Worm (Caenorhabditis elegans) whole organism, midembryonic: ENCODE data around the gene clec-150.

Experiments
- T22C8.4 ChIP-seq: fragments of 200-800 bp; sonication (Bioruptor generic); IDR thresholded peaks from 2 replicates; pipeline ENCODE4 v1.3.6; 2022; ENCODE audit warnings: missing genetic modification characterization, missing compliant biosample characterization
- cog-1 ChIP-seq: sonication (generic microtip); optimal IDR thresholded peaks from 2 replicates; lab custom pipeline; 2016; ENCODE audit warnings: missing genetic modification characterization, missing compliant biosample characterization
- flt-1 ChIP-seq: fragments of 200-800 bp; sonication (Bioruptor generic); IDR thresholded peaks from 2 replicates; pipeline ENCODE4 v1.3.6; 2022; ENCODE audit warnings: missing genetic modification characterization, missing compliant biosample characterization
- klf-2 ChIP-seq: fragments of 200-800 bp; sonication (Bioruptor generic); conservative IDR thresholded peaks from 2 replicates; pipeline ENCODE4 v1.3.6; 2022; ENCODE audit warnings: missing genetic modification reagents, missing genetic modification characterization, missing compliant biosample characterization
- med-1 ChIP-seq: sonication (generic microtip); optimal IDR thresholded peaks from 2 replicates; lab custom pipeline; 2017; ENCODE audit warnings: missing genetic modification characterization, mild to moderate bottlenecking, missing compliant biosample characterization, antibody characterized with exemption, missing genetic modification reagents; ENCODE audit not compliant: insufficient read depth
- ref-1 ChIP-seq: fragments of 200-800 bp; sonication (Bioruptor generic); conservative IDR thresholded peaks from 2 replicates; pipeline ENCODE4 v1.3.6; 2022; ENCODE audit warnings: missing genetic modification reagents, missing genetic modification characterization, missing compliant biosample characterization
- tab-1 ChIP-seq: fragments of 200-800 bp; sonication (Bioruptor generic); IDR thresholded peaks from 2 replicates; pipeline ENCODE4 v1.3.6; 2022; ENCODE audit warnings: missing genetic modification characterization, missing compliant biosample characterization
- ztf-23 ChIP-seq: fragments of 200-800 bp; sonication (Bioruptor generic); IDR thresholded peaks from 2 replicates; pipeline ENCODE4 v1.3.6; 2022; ENCODE audit warnings: missing genetic modification reagents, missing genetic modification characterization, missing compliant biosample characterization
- ztf-29 ChIP-seq: fragments of 200-800 bp; sonication (Bioruptor generic); IDR thresholded peaks from 2 replicates; pipeline ENCODE4 v1.3.6; 2022; ENCODE audit warnings: missing genetic modification reagents, missing genetic modification characterization, missing compliant biosample characterization

ce11 chrIII:989558-989957 is 12.9 kb upstream of the clec-150 start:
- no peak for TF ChIP-seq flt-1
- TF ChIP-seq klf-2, result no peak
- no peak for TF ChIP-seq ztf-23
- TF ChIP-seq med-1 (GFP tag; lab: Kevin White, UChicago), result no peak
- no peak for TF ChIP-seq ref-1 (GFP tag; lab: Robert Waterston, UW)
- TF ChIP-seq tab-1, result no peak
- no peak for TF ChIP-seq T22C8.4 (GFP tag; lab: Robert Waterston, UW)
- TF ChIP-seq ztf-29 (GFP tag; lab: Robert Waterston, UW), result no peak
- no peak for TF ChIP-seq cog-1 (tag; lab: Kevin White, UChicago)
